Worm (Caenorhabditis elegans) whole organism, young adult: ENCODE data around the gene C29E4.11.

ENCODE experiments used
- F49E8.2 ChIP-seq: sonication (generic microtip); optimal IDR thresholded peaks from 3 replicates; lab custom pipeline; 2017; ENCODE audit warnings: missing genetic modification characterization, mild to moderate bottlenecking, missing compliant biosample characterization, antibody characterized with exemption, moderate library complexity; ENCODE audit not compliant: insufficient read depth
- Y79H2A.3 ChIP-seq: fragments of 200-800 bp; sonication (Bioruptor generic); conservative IDR thresholded peaks from 2 replicates; pipeline ENCODE4 v1.3.6; 2022; ENCODE audit warnings: missing genetic modification reagents, missing genetic modification characterization, missing compliant biosample characterization
- ama-1 ChIP-seq, 3 experiments: fragments of 150-350 bp in 1 of 3; sonication (generic microtip) in 2 of 3; optimal IDR thresholded peaks; 2 replicates each; lab custom pipeline; 2014 to 2018; ENCODE audit warnings: missing biosample characterization in 2 of 3, missing genetic modification characterization in 2 of 3, missing genetic modification reagents in 2 of 3
- nhr-27 ChIP-seq: fragments of 200-800 bp; sonication (Bioruptor generic); optimal IDR thresholded peaks from 2 replicates; lab custom pipeline; 2018; ENCODE audit warnings: mild to moderate bottlenecking, missing genetic modification characterization, moderate library complexity, missing compliant biosample characterization
- pbrm-1 ChIP-seq: fragments of 200-800 bp; sonication (Bioruptor generic); IDR thresholded peaks from 2 replicates; pipeline ENCODE4 v1.3.6; 2022; ENCODE audit warnings: missing genetic modification reagents, missing genetic modification characterization, missing compliant biosample characterization

- no peak for TF ChIP-seq nhr-27 (tag; lab: Kevin White, UChicago)
- no peak for TF ChIP-seq pbrm-1 (GFP tag; lab: Robert Waterston, UW)
- TF ChIP-seq F49E8.2: no peak
- no peak for TF ChIP-seq ama-1 (optimal IDR thresholded peaks at IDR 0.05; lab: Kevin White, UChicago)
- TF ChIP-seq ama-1 (GFP tag; optimal IDR thresholded peaks at IDR 0.05; lab: Kevin White, UChicago): no peak
- TF ChIP-seq Y79H2A.3 (GFP tag; lab: Robert Waterston, UW): no peak
Measured at ce11 chrIII:7913488-7913887, 44.4 kb downstream of the C29E4.11 start, which contains the start of gene ZK688.12.
